Fruit fly (Drosophila melanogaster): ENCODE measurements around the gene CG4022.
A peak's percentile ranks its signal among the peaks of the same experiment; 100 is the strongest.

Gene CG4022

dm6 chr3L:9383345-9384075 lies 27.1 kb downstream of the CG4022 start, which contains the start of gene Hsp27 (continued):
- TF ChIP-seq inv (GFP tag; IDR thresholded peaks at IDR 0.05; ENCODE audit: partially characterized antibody), result no peak
- TF ChIP-seq Hmr (GFP tag; optimal IDR thresholded peaks at IDR 0.05), result peak; percentile 98
- TF ChIP-seq Ets65A (GFP tag), result peak; percentile 98
- TF ChIP-seq dimm (GFP tag; IDR thresholded peaks at IDR 0.05), result peak; percentile 91
- peak; percentile 96 for TF ChIP-seq CG31224 (GFP tag; IDR thresholded peaks at IDR 0.05)
- TF ChIP-seq Usf (GFP tag; optimal IDR thresholded peaks at IDR 0.05), result peak; percentile 96
- peak; percentile 50 for TF ChIP-seq CG9797 (GFP tag; optimal IDR thresholded peaks at IDR 0.05)
- TF ChIP-seq CG9609 (GFP tag; optimal IDR thresholded peaks at IDR 0.05), result peak; percentile 88
- TF ChIP-seq gcm (GFP tag; optimal IDR thresholded peaks at IDR 0.05), result peak; percentile 97
- TF ChIP-seq CG7928 (GFP tag; optimal IDR thresholded peaks at IDR 0.05), result peak; percentile 82
- TF ChIP-seq zen (tag; optimal IDR thresholded peaks at IDR 0.05), result peak; percentile 97
- TF ChIP-seq CG16863 (GFP tag; optimal IDR thresholded peaks at IDR 0.05), result peak; percentile 87
- peak; percentile 97 for TF ChIP-seq sens-2 (GFP tag; IDR thresholded peaks at IDR 0.05)
- TF ChIP-seq tup (GFP tag; optimal IDR thresholded peaks at IDR 0.05), result peak; percentile 93
- TF ChIP-seq CG10565 (GFP tag; optimal IDR thresholded peaks at IDR 0.05), result peak; percentile 92
- TF ChIP-seq dysf (GFP tag; IDR thresholded peaks at IDR 0.05), result peak; percentile 99
- TF ChIP-seq CG14014 (GFP tag; IDR thresholded peaks at IDR 0.05), result peak; percentile 96
- TF ChIP-seq Mrtf (GFP tag; IDR thresholded peaks at IDR 0.05), result peak; percentile 98
- no peak for TF ChIP-seq hkb (optimal IDR thresholded peaks at IDR 0.05)
- peak; percentile 99 for TF ChIP-seq hkb (GFP tag; IDR thresholded peaks at IDR 0.05)
- peak; percentile 60 for TF ChIP-seq CG11398 (GFP tag; optimal IDR thresholded peaks at IDR 0.05)
- peak; percentile 95 for TF ChIP-seq caup (GFP tag; optimal IDR thresholded peaks at IDR 0.05; ENCODE audit: severe bottlenecking)
- peak; percentile 93 for TF ChIP-seq sqz (GFP tag; optimal IDR thresholded peaks at IDR 0.05)
- TF ChIP-seq ab (GFP tag; optimal IDR thresholded peaks at IDR 0.05), result peak; percentile 75
- TF ChIP-seq CG11696 (GFP tag; IDR thresholded peaks at IDR 0.05), result peak; percentile 93
- TF ChIP-seq Optix (GFP tag; IDR thresholded peaks at IDR 0.05), result peak; percentile 99
- TF ChIP-seq Dip2 (GFP tag; IDR thresholded peaks at IDR 0.05), result peak; percentile 75
- peak; percentile 75 for TF ChIP-seq B-H2 (GFP tag; optimal IDR thresholded peaks at IDR 0.05)
- TF ChIP-seq bcd (GFP tag; optimal IDR thresholded peaks at IDR 0.05), result peak; percentile 99
- TF ChIP-seq Hr3 (GFP tag; optimal IDR thresholded peaks at IDR 0.05), result peak; percentile 98
- peak; percentile 99 for TF ChIP-seq Sox102F (GFP tag; optimal IDR thresholded peaks at IDR 0.05)
- peak; percentile 32 for TF ChIP-seq Dp (GFP tag; optimal IDR thresholded peaks at IDR 0.05)
- no peak for TF ChIP-seq CG15479 (GFP tag; optimal IDR thresholded peaks at IDR 0.05)
- peak; percentile 62 for TF ChIP-seq dm (GFP tag; optimal IDR thresholded peaks at IDR 0.05)
- TF ChIP-seq ssp (GFP tag; IDR thresholded peaks at IDR 0.05), result peak; percentile 94
- TF ChIP-seq CG14860 (GFP tag; IDR thresholded peaks at IDR 0.05; ENCODE audit: partially characterized antibody), result no peak
- TF ChIP-seq Xrp1 (GFP tag; IDR thresholded peaks at IDR 0.05), result peak; percentile 99
- TF ChIP-seq CG42726 (GFP tag; IDR thresholded peaks at IDR 0.05; ENCODE audit: partially characterized antibody), result peak; percentile 33; the same call in 1 of the 2 replicates
- peak; percentile 88 to 92 for TF ChIP-seq chif (GFP tag; optimal IDR thresholded peaks at IDR 0.05)
- TF ChIP-seq CG18262 (tag; optimal IDR thresholded peaks at IDR 0.05), result peak; percentile 99
- TF ChIP-seq CG1529 (GFP tag; optimal IDR thresholded peaks at IDR 0.05), result peak; percentile 98
- peak; percentile 88 for TF ChIP-seq emc (GFP tag; optimal IDR thresholded peaks at IDR 0.05)
- TF ChIP-seq CG6272 (GFP tag; IDR thresholded peaks at IDR 0.05), result peak; percentile 98
- peak; percentile 97 for TF ChIP-seq gt (GFP tag; IDR thresholded peaks at IDR 0.05)
- peak; percentile 96 for TF ChIP-seq CG17568 (GFP tag; optimal IDR thresholded peaks at IDR 0.05)
- TF ChIP-seq Hand (GFP tag; optimal IDR thresholded peaks at IDR 0.05), result peak; percentile 92
- TF ChIP-seq CG17612 (GFP tag; IDR thresholded peaks at IDR 0.05), result peak; percentile 96
- TF ChIP-seq h (optimal IDR thresholded peaks at IDR 0.05), result no peak
- TF ChIP-seq trem (tag; optimal IDR thresholded peaks at IDR 0.05), result peak; percentile 96
- peak; percentile 91 for TF ChIP-seq kah (GFP tag; optimal IDR thresholded peaks at IDR 0.05)

Data from whole organism, embryonic.